Worm (Caenorhabditis elegans): ENCODE data around the gene C41H7.2.

DNA sequence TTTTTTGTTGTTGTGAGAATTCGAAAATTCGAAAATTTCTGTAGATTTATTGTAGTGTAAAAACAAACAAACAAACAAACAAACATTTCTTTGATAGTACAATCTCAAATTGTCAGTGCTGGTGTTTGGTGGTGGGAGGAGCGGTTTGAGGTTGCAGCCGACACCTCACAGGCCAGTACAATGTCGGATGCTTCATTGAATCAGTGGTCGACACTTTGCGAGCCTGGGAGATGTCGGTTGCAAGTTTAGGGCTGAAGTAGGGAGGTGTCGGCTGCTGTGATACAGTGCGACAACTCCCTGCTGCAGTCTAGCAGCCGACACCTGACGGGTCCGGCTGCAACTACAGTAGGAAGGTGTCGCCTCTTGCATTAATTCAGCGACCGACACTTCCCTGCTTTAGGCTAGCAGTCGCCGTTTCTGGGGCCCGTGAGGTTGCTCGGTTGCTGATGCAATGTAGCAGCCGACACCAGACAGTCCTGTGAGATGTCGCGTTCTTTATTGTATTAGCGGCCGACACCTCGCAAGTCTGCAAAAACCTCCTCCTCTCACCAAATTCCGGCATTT lies 28.6 kb upstream of the C41H7.2 start:
- no peak for TF ChIP-seq him-1 (tag; optimal IDR thresholded peaks at IDR 0.05)
- no peak for TF ChIP-seq W03F9.2 (tag; optimal IDR thresholded peaks at IDR 0.05)
- TF ChIP-seq dao-5 (tag; optimal IDR thresholded peaks at IDR 0.05), result no peak

All from whole organism, L4/young adult.